Fruit fly (Drosophila melanogaster) whole organism, embryonic: ENCODE data around the gene BNIP3.

Experiments used
- Asciz ChIP-seq: fragments of 200-800 bp; sonication (Bioruptor generic); optimal IDR thresholded peaks from 2 replicates; lab custom pipeline; 2017; ENCODE audit warnings: missing biosample characterization, mild to moderate bottlenecking, missing genetic modification characterization, missing genetic modification reagents
- CG10366 ChIP-seq: fragments of 200-800 bp; sonication (Bioruptor generic); IDR thresholded peaks from 2 replicates; pipeline ENCODE4 v1.3.6; 2022; ENCODE audit warnings: missing biosample characterization, missing genetic modification characterization
- CG10462 ChIP-seq: fragments of 200-800 bp; sonication (Bioruptor generic); optimal IDR thresholded peaks from 2 replicates; lab custom pipeline; 2016; ENCODE audit warnings: missing biosample characterization, missing genetic modification characterization
- CG11723 ChIP-seq: fragments of 200-800 bp; sonication (Bioruptor generic); optimal IDR thresholded peaks from 2 replicates; lab custom pipeline; 2017; ENCODE audit warnings: missing biosample characterization, mild to moderate bottlenecking, missing genetic modification characterization
- CG12942 ChIP-seq: fragments of 200-800 bp; sonication (Bioruptor generic); optimal IDR thresholded peaks from 3 replicates; lab custom pipeline; 2016; ENCODE audit warnings: missing biosample characterization, missing genetic modification characterization
- CG13123 ChIP-seq: fragments of 200-800 bp; sonication (Bioruptor generic); optimal IDR thresholded peaks from 2 replicates; lab custom pipeline; 2016; ENCODE audit warnings: missing biosample characterization, missing genetic modification characterization
- CG13894 ChIP-seq: fragments of 200-800 bp; sonication (Bioruptor generic); optimal IDR thresholded peaks from 3 replicates; lab custom pipeline; 2018; ENCODE audit warnings: missing biosample characterization, mild to moderate bottlenecking, missing genetic modification characterization, moderate library complexity
- CG16779 ChIP-seq: fragments of 200-800 bp; sonication (Bioruptor generic); IDR thresholded peaks from 2 replicates; pipeline ENCODE4 v1.3.6; 2022; ENCODE audit warnings: missing biosample characterization, missing genetic modification characterization
- CG17361 ChIP-seq: fragments of 200-800 bp; sonication (Bioruptor generic); IDR thresholded peaks from 3 replicates; pipeline ENCODE4 v1.3.6; 2022; ENCODE audit warnings: missing biosample characterization, missing genetic modification characterization
- CG17829 ChIP-seq: fragments of 200-800 bp; optimal IDR thresholded peaks from 2 replicates; lab custom pipeline; 2019; ENCODE audit warnings: missing biosample characterization, mild to moderate bottlenecking, missing genetic modification characterization, moderate library complexity
- CG1792 ChIP-seq: fragments of 200-800 bp; sonication (Bioruptor generic); optimal IDR thresholded peaks from 2 replicates; lab custom pipeline; 2016; ENCODE audit warnings: missing biosample characterization, missing genetic modification characterization
- CG18476 ChIP-seq: fragments of 200-800 bp; sonication (Bioruptor generic); optimal IDR thresholded peaks from 2 replicates; lab custom pipeline; 2016; ENCODE audit warnings: missing biosample characterization, mild to moderate bottlenecking, missing genetic modification characterization
- CG18599 ChIP-seq: fragments of 200-800 bp; sonication (Bioruptor generic); optimal IDR thresholded peaks from 3 replicates; lab custom pipeline; 2017; ENCODE audit warnings: missing biosample characterization, missing genetic modification characterization, mild to moderate bottlenecking, moderate library complexity, missing genetic modification reagents
- CG18764 ChIP-seq: fragments of 200-800 bp; sonication (Bioruptor generic); optimal IDR thresholded peaks from 3 replicates; lab custom pipeline; 2016; ENCODE audit warnings: missing biosample characterization, missing genetic modification characterization
- CG2199 ChIP-seq: fragments of 200-800 bp; sonication (Bioruptor generic); IDR thresholded peaks from 3 replicates; pipeline ENCODE4 v1.3.6; 2022; ENCODE audit warnings: missing biosample characterization, missing genetic modification characterization
- CG33557 ChIP-seq: fragments of 200-800 bp; sonication (Bioruptor generic); optimal IDR thresholded peaks from 2 replicates; lab custom pipeline; 2019; ENCODE audit warnings: missing biosample characterization, mild to moderate bottlenecking, missing genetic modification characterization, moderate library complexity
- CG3838 ChIP-seq: fragments of 200-800 bp; sonication (Bioruptor generic); optimal IDR thresholded peaks from 3 replicates; lab custom pipeline; 2016; ENCODE audit warnings: missing biosample characterization, missing genetic modification characterization
- CG4424 ChIP-seq: fragments of 200-800 bp; sonication (Bioruptor generic); optimal IDR thresholded peaks from 3 replicates; lab custom pipeline; 2016; ENCODE audit warnings: missing biosample characterization, missing genetic modification characterization
- CG7745 ChIP-seq: fragments of 200-800 bp; sonication (Bioruptor generic); optimal IDR thresholded peaks from 2 replicates; lab custom pipeline; 2018; ENCODE audit warnings: missing biosample characterization, mild to moderate bottlenecking, missing genetic modification characterization, moderate library complexity
- CG8281 ChIP-seq: fragments of 200-800 bp; sonication (Bioruptor generic); optimal IDR thresholded peaks from 2 replicates; lab custom pipeline; 2018; ENCODE audit warnings: missing biosample characterization, mild to moderate bottlenecking, missing genetic modification characterization, moderate library complexity
- CG8359 ChIP-seq: fragments of 200-800 bp; sonication (Bioruptor generic); optimal IDR thresholded peaks from 2 replicates; lab custom pipeline; 2017; ENCODE audit warnings: missing biosample characterization, mild to moderate bottlenecking, missing genetic modification characterization, borderline replicate concordance
- CG8924 ChIP-seq: fragments of 200-800 bp; optimal IDR thresholded peaks from 3 replicates; lab custom pipeline; 2019; ENCODE audit warnings: missing biosample characterization, mild to moderate bottlenecking, missing genetic modification characterization, moderate library complexity
- CG9727 ChIP-seq: fragments of 200-800 bp; sonication (Bioruptor generic); optimal IDR thresholded peaks from 3 replicates; lab custom pipeline; 2017; ENCODE audit warnings: missing biosample characterization, mild to moderate bottlenecking, missing genetic modification characterization
- CG9817 ChIP-seq: fragments of 200-800 bp; sonication (Bioruptor generic); optimal IDR thresholded peaks from 2 replicates; lab custom pipeline; 2018; ENCODE audit warnings: missing biosample characterization, mild to moderate bottlenecking, missing genetic modification characterization, moderate library complexity
- Drgx ChIP-seq: fragments of 200-800 bp; sonication (Bioruptor generic); IDR thresholded peaks from 2 replicates; pipeline ENCODE4 v1.3.6; 2022; ENCODE audit warnings: missing biosample characterization, missing genetic modification characterization
- HLH3B ChIP-seq: fragments of 200-800 bp; sonication (Bioruptor generic); IDR thresholded peaks from 2 replicates; pipeline ENCODE4 v1.3.6; 2022; ENCODE audit warnings: missing biosample characterization, missing genetic modification characterization
- HLH54F ChIP-seq: fragments of 200-800 bp; sonication (Bioruptor generic); optimal IDR thresholded peaks from 3 replicates; lab custom pipeline; 2016; ENCODE audit warnings: missing biosample characterization, missing genetic modification characterization
- Hr39 ChIP-seq: fragments of >200 bp; optimal IDR thresholded peaks from 2 replicates; lab custom pipeline; 2017
- Max ChIP-seq: fragments of 200-800 bp; sonication (Bioruptor generic); optimal IDR thresholded peaks from 2 replicates; lab custom pipeline; 2016; ENCODE audit warnings: missing biosample characterization, mild to moderate bottlenecking, missing genetic modification characterization
- Mrtf ChIP-seq: fragments of 200-800 bp; sonication (Bioruptor generic); IDR thresholded peaks from 3 replicates; pipeline ENCODE4 v1.3.6; 2022; ENCODE audit warnings: missing biosample characterization, missing genetic modification characterization
- NFAT ChIP-seq: fragments of 200-800 bp; sonication (Bioruptor generic); IDR thresholded peaks from 2 replicates; pipeline ENCODE4 v1.3.6; 2022; ENCODE audit warnings: missing biosample characterization, missing genetic modification characterization
- bcd ChIP-seq: fragments of 200-800 bp; sonication (Bioruptor generic); optimal IDR thresholded peaks from 2 replicates; lab custom pipeline; 2017; ENCODE audit warnings: missing biosample characterization, mild to moderate bottlenecking, missing genetic modification characterization
- cad ChIP-seq: fragments of >200 bp; optimal IDR thresholded peaks from 2 replicates; lab custom pipeline; 2017; ENCODE audit warnings: missing biosample characterization, missing genetic modification characterization
- chm ChIP-seq: fragments of 200-800 bp; sonication (Bioruptor generic); IDR thresholded peaks from 2 replicates; pipeline ENCODE4 v1.3.6; 2022; ENCODE audit warnings: missing biosample characterization, missing genetic modification characterization
- fd102C ChIP-seq: fragments of 200-800 bp; sonication (Bioruptor generic); optimal IDR thresholded peaks from 2 replicates; lab custom pipeline; 2018; ENCODE audit warnings: missing biosample characterization, mild to moderate bottlenecking, missing genetic modification characterization, moderate library complexity
- h ChIP-seq: fragments of >200 bp; optimal IDR thresholded peaks from 2 replicates; lab custom pipeline; 2017
- jigr1 ChIP-seq: fragments of 200-800 bp; sonication (Bioruptor generic); IDR thresholded peaks from 3 replicates; pipeline ENCODE4 v1.3.6; 2022; ENCODE audit warnings: missing biosample characterization, missing genetic modification characterization
- kni ChIP-seq: fragments of 200-800 bp; sonication (Bioruptor generic); optimal IDR thresholded peaks from 3 replicates; lab custom pipeline; 2017; ENCODE audit warnings: mild to moderate bottlenecking, missing biosample characterization, missing genetic modification reagents, missing genetic modification characterization
- lbe ChIP-seq: fragments of 200-800 bp; sonication (Bioruptor generic); optimal IDR thresholded peaks from 2 replicates; lab custom pipeline; 2016; ENCODE audit warnings: missing biosample characterization, mild to moderate bottlenecking, missing genetic modification characterization
- onecut ChIP-seq: fragments of 200-800 bp; sonication (Bioruptor generic); IDR thresholded peaks from 2 replicates; pipeline ENCODE4 v1.3.6; 2022; ENCODE audit warnings: missing biosample characterization, missing genetic modification characterization
- org-1 ChIP-seq: fragments of 200-800 bp; sonication (Bioruptor generic); optimal IDR thresholded peaks from 2 replicates; lab custom pipeline; 2017; ENCODE audit warnings: missing biosample characterization, missing genetic modification characterization
- otp ChIP-seq: fragments of 200-800 bp; sonication (Bioruptor generic); IDR thresholded peaks from 3 replicates; pipeline ENCODE4, ENCODE4 v1.3.6; 2022; ENCODE audit warnings: missing biosample characterization, missing genetic modification characterization
- pb ChIP-seq: fragments of 200-800 bp; sonication (Bioruptor generic); optimal IDR thresholded peaks from 3 replicates; lab custom pipeline; 2016; ENCODE audit warnings: missing biosample characterization, missing genetic modification characterization
- phol ChIP-seq: fragments of 200-800 bp; sonication (Bioruptor generic); optimal IDR thresholded peaks from 3 replicates; lab custom pipeline; 2018; ENCODE audit warnings: missing biosample characterization, mild to moderate bottlenecking, missing genetic modification characterization, moderate library complexity
- scrt ChIP-seq: fragments of 200-800 bp; sonication (Bioruptor generic); optimal IDR thresholded peaks from 2 replicates; lab custom pipeline; 2018; ENCODE audit warnings: missing biosample characterization, mild to moderate bottlenecking, missing genetic modification characterization, moderate library complexity
- sens ChIP-seq: fragments of 200-800 bp; sonication (Bioruptor generic); peaks from one replicate; lab custom pipeline; 2016; ENCODE audit warnings: missing biosample characterization, missing genetic modification characterization
- so ChIP-seq: fragments of 200-800 bp; sonication (Bioruptor generic); IDR thresholded peaks from 3 replicates; pipeline ENCODE4 v1.3.6; 2022; ENCODE audit warnings: missing biosample characterization, missing genetic modification characterization
- usp ChIP-seq: fragments of >200 bp; optimal IDR thresholded peaks from 2 replicates; lab custom pipeline; 2017; ENCODE audit warnings: missing biosample characterization, missing genetic modification characterization
- vnd ChIP-seq: fragments of 200-800 bp; sonication (Bioruptor generic); IDR thresholded peaks from 3 replicates; pipeline ENCODE4 v1.3.6; 2022; ENCODE audit warnings: missing biosample characterization, missing genetic modification characterization; ENCODE audit not compliant: partially characterized antibody
- zfh1 ChIP-seq: fragments of 200-800 bp; sonication (Bioruptor generic); IDR thresholded peaks from 3 replicates; pipeline ENCODE4 v1.3.6; 2022; ENCODE audit warnings: missing biosample characterization, missing genetic modification characterization

BNIP3 gene

DNA sequence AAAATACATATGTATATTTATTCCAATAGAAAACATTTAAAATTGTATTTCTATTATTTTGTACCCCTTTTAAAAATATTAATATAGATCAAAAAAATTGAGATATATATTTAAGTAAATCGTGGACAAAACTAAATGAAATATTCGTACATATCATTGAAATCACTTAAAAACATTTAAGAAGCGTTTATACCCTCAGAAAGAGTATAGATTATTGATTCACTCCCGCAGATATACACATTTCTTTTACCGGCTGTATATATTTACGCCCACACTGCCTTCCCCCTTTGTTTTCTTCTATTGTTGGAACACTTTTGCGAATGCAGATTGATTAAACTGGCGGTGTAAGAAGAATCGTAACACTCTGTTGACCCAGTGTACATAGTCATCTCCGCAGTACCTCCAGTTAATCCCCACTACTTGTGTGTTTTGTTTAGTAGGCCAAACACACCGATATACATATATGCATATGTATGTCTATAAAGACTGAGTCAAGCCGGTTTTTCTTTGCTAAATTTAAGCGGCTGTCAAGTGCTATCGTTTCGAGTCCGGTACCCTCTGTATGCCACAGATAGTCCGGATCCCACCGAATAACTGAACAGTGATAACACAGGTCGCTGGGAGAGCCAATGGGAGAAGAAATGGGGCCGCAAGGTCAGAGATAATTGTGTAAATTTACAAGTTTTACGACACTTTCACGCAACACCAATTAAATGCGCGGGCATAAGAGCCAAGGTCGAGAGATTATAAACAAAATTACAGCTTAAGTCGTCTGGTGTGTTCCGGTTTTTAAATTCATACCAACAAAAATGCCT, 47.5 kb downstream of the BNIP3 start (continued):
- TF ChIP-seq CG17361: peak; percentile 77
- TF ChIP-seq HLH3B (GFP tag; lab: Robert Waterston, UW): peak; percentile 6; the same call in 1 of the 2 replicates
- no peak for TF ChIP-seq CG10366
- peak; percentile 31 for TF ChIP-seq phol (tag; lab: Kevin White, UChicago)
- peak; percentile 13 for TF ChIP-seq CG3838 (GFP tag; lab: Kevin White, UChicago)
- 0 out of 3 replicates have a peak, but pooled peaks have one; percentile 35 for TF ChIP-seq CG2199 (GFP tag; lab: Robert Waterston, UW)
- peak; percentile 41 for TF ChIP-seq CG18476 (GFP tag; lab: Kevin White, UChicago)
- TF ChIP-seq h (lab: Kevin White, UChicago): no peak
- no peak for TF ChIP-seq cad (GFP tag; lab: Kevin White, UChicago)
- peak; percentile 79 for TF ChIP-seq fd102C (GFP tag; lab: Kevin White, UChicago)
- peak; percentile 39 for TF ChIP-seq CG8359 (GFP tag; lab: Kevin White, UChicago)
- TF ChIP-seq onecut (GFP tag; lab: Robert Waterston, UW): peak; percentile 68
- peak; percentile 18 for TF ChIP-seq CG8281 (tag; lab: Kevin White, UChicago)
- peak; percentile 1 for TF ChIP-seq scrt (GFP tag; lab: Kevin White, UChicago)
- 0 out of 2 replicates have a peak, but pooled peaks have one; percentile 32 for TF ChIP-seq chm (GFP tag; lab: Robert Waterston, UW)
- peak; percentile 75 for TF ChIP-seq zfh1 (GFP tag; lab: Robert Waterston, UW)
- TF ChIP-seq org-1: peak; percentile 76
- peak; percentile 44 for TF ChIP-seq CG12942 (GFP tag; lab: Kevin White, UChicago)
- TF ChIP-seq CG18599 (GFP tag; lab: Kevin White, UChicago): peak; percentile 79
- TF ChIP-seq jigr1: no peak
- TF ChIP-seq Hr39: no peak
- peak; percentile 6 for TF ChIP-seq Max (GFP tag; lab: Kevin White, UChicago)
- 0 out of 3 replicates have a peak, but pooled peaks have one; percentile 56 for TF ChIP-seq otp (GFP tag; lab: Robert Waterston, UW)
- TF ChIP-seq Drgx (GFP tag; lab: Robert Waterston, UW): 0 out of 2 replicates have a peak, but pooled peaks have one; percentile 22
- TF ChIP-seq CG9727 (GFP tag; lab: Kevin White, UChicago): peak; percentile 62
- no peak for TF ChIP-seq vnd
- peak; percentile 41 for TF ChIP-seq bcd
- peak; percentile 41 for TF ChIP-seq CG8924 (tag; lab: Kevin White, UChicago)
- peak; percentile 34 for TF ChIP-seq HLH54F (GFP tag; lab: Kevin White, UChicago)
- TF ChIP-seq sens (GFP tag; lab: Kevin White, UChicago): peak; percentile 95
- no peak for TF ChIP-seq NFAT
- peak; percentile 57 for TF ChIP-seq CG33557 (GFP tag; lab: Kevin White, UChicago)
- peak; percentile 12 for TF ChIP-seq CG13894 (tag; lab: Kevin White, UChicago)
- TF ChIP-seq usp (GFP tag; lab: Kevin White, UChicago): no peak
- TF ChIP-seq Asciz (GFP tag; lab: Kevin White, UChicago): peak; percentile 79
- TF ChIP-seq CG11723: peak; percentile 44
- peak; percentile 46 for TF ChIP-seq CG18764 (GFP tag; lab: Kevin White, UChicago)
- TF ChIP-seq Mrtf (GFP tag; lab: Robert Waterston, UW): 0 out of 3 replicates have a peak, but pooled peaks have one; percentile 21
- peak; percentile 41 for TF ChIP-seq CG10462 (GFP tag; lab: Kevin White, UChicago)
- TF ChIP-seq pb (GFP tag; lab: Kevin White, UChicago): peak; percentile 4
- TF ChIP-seq lbe (GFP tag; lab: Kevin White, UChicago): no peak
- peak; percentile 64 for TF ChIP-seq kni
- peak; percentile 32 for TF ChIP-seq CG9817 (tag; lab: Kevin White, UChicago)
- no peak for TF ChIP-seq CG17829
- TF ChIP-seq CG13123 (GFP tag; lab: Kevin White, UChicago): peak; percentile 65
- TF ChIP-seq CG1792 (GFP tag; lab: Kevin White, UChicago): peak; percentile 87
- peak; percentile 7 for TF ChIP-seq CG4424 (GFP tag; lab: Kevin White, UChicago)
- TF ChIP-seq so (GFP tag; lab: Robert Waterston, UW): 0 out of 3 replicates have a peak, but pooled peaks have one; percentile 38
- no peak for TF ChIP-seq CG16779 (GFP tag; lab: Robert Waterston, UW)
- TF ChIP-seq CG7745: peak; percentile 20
